Fruit fly (Drosophila melanogaster) whole organism, embryonic: ENCODE results near the gene Hip1.

ENCODE experiments used
- Awh ChIP-seq: fragments of 200-800 bp; sonication (Bioruptor generic); IDR thresholded peaks from 2 replicates; pipeline ENCODE4, ENCODE4 v1.3.6; 2022; ENCODE audit warnings: missing biosample characterization, missing genetic modification characterization
- BEAF-32 ChIP-seq: fragments of 200-800 bp; sonication (Bioruptor generic); optimal IDR thresholded peaks from 3 replicates; lab custom pipeline; 2017; ENCODE audit warnings: missing biosample characterization, missing genetic modification characterization, mild to moderate bottlenecking, moderate library complexity, missing genetic modification reagents
- Bgb ChIP-seq: fragments of 200-800 bp; sonication (Bioruptor generic); IDR thresholded peaks from 2 replicates; pipeline ENCODE4 v1.3.6; 2022; ENCODE audit warnings: missing biosample characterization, missing genetic modification characterization; ENCODE audit not compliant: partially characterized antibody
- CG10959 ChIP-seq: fragments of 200-800 bp; sonication (Bioruptor generic); IDR thresholded peaks from 2 replicates; pipeline ENCODE4 v1.3.6; 2022; ENCODE audit warnings: missing biosample characterization, missing genetic modification characterization
- CG13287 ChIP-seq: fragments of 200-800 bp; sonication (Bioruptor generic); IDR thresholded peaks from 2 replicates; pipeline ENCODE4 v1.3.6; 2022; ENCODE audit warnings: missing biosample characterization, missing genetic modification characterization; ENCODE audit not compliant: partially characterized antibody
- CG1647 ChIP-seq: fragments of 200-800 bp; sonication (Bioruptor generic); optimal IDR thresholded peaks from 3 replicates; lab custom pipeline; 2016; ENCODE audit warnings: missing biosample characterization, missing genetic modification characterization
- CG2116 ChIP-seq: fragments of 200-800 bp; sonication (Bioruptor generic); optimal IDR thresholded peaks from 3 replicates; lab custom pipeline; 2018; ENCODE audit warnings: missing biosample characterization, mild to moderate bottlenecking, missing genetic modification characterization
- CG2129 ChIP-seq: fragments of 200-800 bp; sonication (Bioruptor generic); IDR thresholded peaks from 2 replicates; pipeline ENCODE4 v1.3.6; 2022; ENCODE audit warnings: missing biosample characterization, missing genetic modification characterization; ENCODE audit not compliant: partially characterized antibody
- CG30020 ChIP-seq: fragments of 200-800 bp; optimal IDR thresholded peaks from 2 replicates; lab custom pipeline; 2019; ENCODE audit warnings: missing biosample characterization, mild to moderate bottlenecking, missing genetic modification characterization, moderate library complexity
- CG3281 ChIP-seq: fragments of 200-800 bp; sonication (Bioruptor generic); optimal IDR thresholded peaks from 3 replicates; lab custom pipeline; 2017; ENCODE audit warnings: missing biosample characterization, mild to moderate bottlenecking, missing genetic modification characterization
- CG34376 ChIP-seq: fragments of 200-800 bp; sonication (Bioruptor generic); optimal IDR thresholded peaks from 2 replicates; lab custom pipeline; 2018; ENCODE audit warnings: missing biosample characterization, mild to moderate bottlenecking, missing genetic modification characterization
- CG8478 ChIP-seq: fragments of >200 bp; optimal IDR thresholded peaks from 2 replicates; lab custom pipeline; 2018
- CG8924 ChIP-seq: fragments of 200-800 bp; optimal IDR thresholded peaks from 3 replicates; lab custom pipeline; 2019; ENCODE audit warnings: missing biosample characterization, mild to moderate bottlenecking, missing genetic modification characterization, moderate library complexity
- CkIIα-i1 ChIP-seq: fragments of 200-800 bp; sonication (Bioruptor generic); IDR thresholded peaks from 2 replicates; pipeline ENCODE4 v1.3.6; 2022; ENCODE audit warnings: missing biosample characterization, missing genetic modification characterization
- Dll ChIP-seq: fragments of 200-800 bp; sonication (Bioruptor generic); IDR thresholded peaks from 4 replicates; pipeline ENCODE4 v1.3.6; 2022; ENCODE audit warnings: missing biosample characterization, missing genetic modification characterization; ENCODE audit not compliant: partially characterized antibody
- Doc3 ChIP-seq: fragments of 200-800 bp; sonication (Bioruptor generic); IDR thresholded peaks from 3 replicates; pipeline ENCODE4 v1.3.6; 2022; ENCODE audit warnings: missing biosample characterization, missing genetic modification characterization; ENCODE audit not compliant: partially characterized antibody
- Dref ChIP-seq: fragments of 200-800 bp; sonication (Bioruptor generic); IDR thresholded peaks from 2 replicates; pipeline ENCODE4 v1.3.6; 2022; ENCODE audit warnings: missing biosample characterization, missing genetic modification characterization
- GATAe ChIP-seq: fragments of 200-800 bp; sonication (Bioruptor generic); conservative IDR thresholded peaks from 2 replicates; pipeline ENCODE4 v1.3.6; 2022; ENCODE audit warnings: missing biosample characterization, missing genetic modification characterization
- H2.0 ChIP-seq: fragments of 200-800 bp; sonication (Bioruptor generic); IDR thresholded peaks from 2 replicates; pipeline ENCODE4 v1.3.6; 2022; ENCODE audit warnings: missing biosample characterization, missing genetic modification characterization
- Kr ChIP-seq: fragments of 200-800 bp; sonication (Bioruptor generic); optimal IDR thresholded peaks from 2 replicates; lab custom pipeline; 2017; ENCODE audit warnings: missing biosample characterization, mild to moderate bottlenecking, missing genetic modification characterization
- MBD-R2 ChIP-seq: fragments of 200-800 bp; sonication (Bioruptor generic); IDR thresholded peaks from 2 replicates; pipeline ENCODE4 v1.3.6; 2022; ENCODE audit warnings: missing biosample characterization, missing genetic modification characterization
- MESR4 ChIP-seq: fragments of 200-800 bp; sonication (Bioruptor generic); optimal IDR thresholded peaks from 2 replicates; lab custom pipeline; 2018; ENCODE audit warnings: missing biosample characterization, mild to moderate bottlenecking, missing genetic modification characterization, moderate library complexity
- Sin3A ChIP-seq: fragments of >200 bp; optimal IDR thresholded peaks from 2 replicates; lab custom pipeline; 2018
- Sox100B ChIP-seq: fragments of 200-800 bp; sonication (Bioruptor generic); optimal IDR thresholded peaks from 3 replicates; lab custom pipeline; 2018; ENCODE audit warnings: missing biosample characterization, mild to moderate bottlenecking, missing genetic modification characterization
- Sry-δ ChIP-seq: fragments of 200-800 bp; sonication (Bioruptor generic); optimal IDR thresholded peaks from 2 replicates; lab custom pipeline; 2016; ENCODE audit warnings: missing biosample characterization, missing genetic modification characterization
- TFAM ChIP-seq: fragments of 200-800 bp; sonication (Bioruptor generic); optimal IDR thresholded peaks from 2 replicates; lab custom pipeline; 2017; ENCODE audit warnings: missing biosample characterization, missing genetic modification characterization, inconsistent platforms
- Vsx1 ChIP-seq: fragments of 200-800 bp; sonication (Bioruptor generic); optimal IDR thresholded peaks from 2 replicates; lab custom pipeline; 2017; ENCODE audit warnings: missing biosample characterization, mild to moderate bottlenecking, missing genetic modification characterization, missing genetic modification reagents
- YL-1 ChIP-seq: fragments of 200-800 bp; sonication (Bioruptor generic); optimal IDR thresholded peaks from 3 replicates; lab custom pipeline; 2017; ENCODE audit warnings: missing biosample characterization, mild to moderate bottlenecking, missing genetic modification characterization
- amos ChIP-seq: fragments of 200-800 bp; sonication (Bioruptor generic); IDR thresholded peaks from 2 replicates; pipeline ENCODE4 v1.3.6; 2022; ENCODE audit warnings: missing biosample characterization, missing genetic modification characterization; ENCODE audit not compliant: partially characterized antibody
- bbx ChIP-seq: fragments of 200-800 bp; sonication (Bioruptor generic); IDR thresholded peaks from 2 replicates; pipeline ENCODE4 v1.3.6; 2022; ENCODE audit warnings: missing biosample characterization, missing genetic modification characterization; ENCODE audit not compliant: partially characterized antibody
- chinmo ChIP-seq: fragments of 200-800 bp; sonication (Bioruptor generic); IDR thresholded peaks from 4 replicates; pipeline ENCODE4 v1.3.6; 2022; ENCODE audit warnings: missing biosample characterization, missing genetic modification characterization; ENCODE audit not compliant: partially characterized antibody
- crp ChIP-seq, 2 experiments: fragments of 200-800 bp; sonication (Bioruptor generic); optimal IDR thresholded peaks; 2 replicates in 1 of 2; 3 replicates in 1 of 2; lab custom pipeline; 2017; ENCODE audit warnings: missing biosample characterization in 2 of 2, missing genetic modification characterization in 2 of 2, mild to moderate bottlenecking in 1 of 2, moderate library complexity in 1 of 2
- eve ChIP-seq, 2 experiments: fragments of >200 bp; optimal IDR thresholded peaks; 2 replicates each; lab custom pipeline; 2017; ENCODE audit warnings: missing biosample characterization in 2 of 2, missing genetic modification characterization in 2 of 2
- grn ChIP-seq: fragments of 200-800 bp; sonication (Bioruptor generic); optimal IDR thresholded peaks from 3 replicates; lab custom pipeline; 2017; ENCODE audit warnings: missing biosample characterization, missing genetic modification characterization
- hbn ChIP-seq: fragments of 200-800 bp; sonication (Bioruptor generic); IDR thresholded peaks from 2 replicates; pipeline ENCODE4 v1.3.6; 2022; ENCODE audit warnings: missing biosample characterization, missing genetic modification characterization; ENCODE audit not compliant: partially characterized antibody
- hkb ChIP-seq, 2 experiments: fragments of 200-800 bp in 1 of 2; fragments of >200 bp in 1 of 2; sonication (Bioruptor generic) in 1 of 2; IDR thresholded peaks in 1 of 2; optimal IDR thresholded peaks in 1 of 2; 2 replicates each; pipeline versions ENCODE4 v1.3.6 to Lab custom; 2017 to 2022; ENCODE audit warnings: missing biosample characterization in 1 of 2, missing genetic modification characterization in 1 of 2
- inv ChIP-seq: fragments of 200-800 bp; sonication (Bioruptor generic); IDR thresholded peaks from 2 replicates; pipeline ENCODE4 v1.3.6; 2022; ENCODE audit warnings: missing biosample characterization, missing genetic modification characterization; ENCODE audit not compliant: partially characterized antibody
- knrl ChIP-seq: fragments of 200-800 bp; sonication (Bioruptor generic); IDR thresholded peaks from 3 replicates; pipeline ENCODE4 v1.3.6; 2022; ENCODE audit warnings: missing biosample characterization, missing genetic modification characterization; ENCODE audit not compliant: partially characterized antibody
- nerfin-2 ChIP-seq: fragments of 200-800 bp; sonication (Bioruptor generic); IDR thresholded peaks from 2 replicates; pipeline ENCODE4 v1.3.6; 2022; ENCODE audit warnings: missing biosample characterization, missing genetic modification characterization; ENCODE audit not compliant: partially characterized antibody
- unc-4 ChIP-seq: fragments of 200-800 bp; sonication (Bioruptor generic); IDR thresholded peaks from 2 replicates; pipeline ENCODE4 v1.3.6; 2022; ENCODE audit warnings: missing biosample characterization, missing genetic modification characterization; ENCODE audit not compliant: partially characterized antibody
- unpg ChIP-seq: fragments of 200-800 bp; sonication (Bioruptor generic); optimal IDR thresholded peaks from 3 replicates; lab custom pipeline; 2018; ENCODE audit warnings: missing biosample characterization, mild to moderate bottlenecking, missing genetic modification characterization, moderate library complexity

The Hip1 gene

DNA sequence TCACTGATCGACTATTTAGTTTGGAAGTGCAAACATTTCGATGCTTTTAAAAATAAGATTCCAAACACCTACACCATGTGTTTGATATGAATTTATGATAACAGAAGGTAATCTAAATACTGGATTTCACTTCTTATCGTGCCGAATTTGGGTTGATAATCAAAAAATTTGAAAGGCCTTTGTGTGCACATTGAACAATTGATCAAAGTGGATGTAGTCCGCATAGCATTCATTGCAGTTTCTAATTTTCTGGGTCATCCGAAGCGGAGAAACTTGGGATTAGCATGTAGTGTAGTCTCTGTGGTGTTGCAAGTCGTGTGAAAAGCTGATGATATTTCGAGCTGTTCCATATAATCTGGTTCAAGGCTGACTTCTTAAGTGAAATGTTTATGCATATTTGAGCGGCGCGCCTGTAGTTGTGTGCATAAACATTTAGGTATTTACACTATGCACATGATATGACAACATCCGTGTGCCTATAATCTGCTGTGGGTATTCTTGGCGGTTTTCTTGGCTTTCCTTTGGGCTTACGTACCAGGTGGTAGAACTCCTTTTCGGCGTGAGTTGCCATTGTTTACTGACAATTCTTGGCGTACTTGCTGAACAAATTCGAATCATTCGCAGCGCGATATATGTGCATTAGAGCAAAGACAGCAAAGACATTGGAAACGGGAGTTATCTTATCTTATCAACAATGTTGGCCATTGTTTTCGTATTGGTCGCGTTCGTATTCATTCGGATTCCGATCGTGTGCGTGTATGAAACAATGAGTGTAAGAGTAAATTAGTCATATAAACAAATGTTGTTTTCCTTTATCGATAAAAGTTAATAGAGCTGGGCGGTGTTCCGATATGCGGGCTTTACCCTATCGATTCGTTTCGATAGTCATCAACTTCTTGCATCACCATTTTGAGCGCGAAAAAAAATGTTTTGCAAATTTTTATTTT lies at the start of gene Hip1 (continued):
- TF ChIP-seq GATAe (peak; percentile 84), CG2129 (peak; percentile 61), knrl (GFP tag; lab: Robert Waterston, UW) (peak; percentile 85), CG1647 (GFP tag; lab: Kevin White, UChicago) (no peak), CG8924 (tag; lab: Kevin White, UChicago) (peak; percentile 88), CG10959 (no peak), Sin3A (lab: Kevin White, UChicago) (peak; percentile 13), MESR4 (GFP tag; lab: Kevin White, UChicago) (peak; percentile 50), Sox100B (GFP tag; lab: Kevin White, UChicago) (no peak), YL-1 (GFP tag; lab: Kevin White, UChicago) (peak; percentile 0), Kr (GFP tag; lab: Kevin White, UChicago) (no peak), BEAF-32 (GFP tag; lab: Kevin White, UChicago) (peak; percentile 86), crp (GFP tag; optimal IDR thresholded peaks at IDR 0.05; lab: Kevin White, UChicago) (peak in 1 of 2 experiments; percentile 7), H2.0 (GFP tag; lab: Robert Waterston, UW) (no peak), bbx (GFP tag; lab: Robert Waterston, UW) (peak; percentile 90), CG8478 (no peak), hbn (peak; percentile 81), Dref (GFP tag; lab: Robert Waterston, UW) (peak; percentile 92), CG2116 (GFP tag; lab: Kevin White, UChicago) (peak; percentile 66), unc-4 (GFP tag; lab: Robert Waterston, UW) (peak; percentile 91), MBD-R2 (GFP tag; lab: Robert Waterston, UW) (peak; percentile 64), eve (GFP tag; optimal IDR thresholded peaks at IDR 0.05; lab: Kevin White, UChicago) (peak in 1 of 2 experiments; percentile 67), Dll (GFP tag; lab: Robert Waterston, UW) (peak; percentile 88), Sry-δ (GFP tag; lab: Kevin White, UChicago) (peak; percentile 95), CG13287 (GFP tag; lab: Robert Waterston, UW) (peak; percentile 95), inv (GFP tag; lab: Robert Waterston, UW) (peak; percentile 79), Doc3 (peak; percentile 83), CG3281 (no peak), nerfin-2 (peak; percentile 80), CG34376 (peak; percentile 48), CG30020 (tag; lab: Kevin White, UChicago) (peak; percentile 34), amos (peak; percentile 94; the same call in 1 of the 2 replicates), Awh (GFP tag; lab: Robert Waterston, UW) (peak; percentile 53; the same call in 1 of the 2 replicates), CkIIα-i1 (GFP tag; lab: Robert Waterston, UW) (no peak), grn (GFP tag; lab: Kevin White, UChicago) (peak; percentile 21), hkb (optimal IDR thresholded peaks at IDR 0.05; lab: Kevin White, UChicago) (no peak), hkb (GFP tag; IDR thresholded peaks at IDR 0.05; lab: Robert Waterston, UW) (peak; percentile 46; the same call in 1 of the 2 replicates), Bgb (GFP tag; lab: Robert Waterston, UW) (peak; percentile 93), chinmo (GFP tag; lab: Robert Waterston, UW) (peak; percentile 91; the same call in 3 of the 4 replicates), TFAM (GFP tag; lab: Kevin White, UChicago) (no peak), unpg (GFP tag; lab: Kevin White, UChicago) (no peak), Vsx1 (no peak)
